Fruit fly (Drosophila melanogaster) whole organism, adult: ENCODE measurements around the gene RpS8.
A peak's percentile ranks its signal among the peaks of the same experiment; 100 is the strongest.

Experiments
- CG11617 ChIP-seq: fragments of 200-800 bp; sonication (Bioruptor generic); optimal IDR thresholded peaks from 2 replicates; lab custom pipeline; 2017; ENCODE audit warnings: mild to moderate bottlenecking, missing biosample characterization, missing genetic modification reagents, missing genetic modification characterization
- CG12768 ChIP-seq: fragments of 200-800 bp; sonication (Bioruptor generic); optimal IDR thresholded peaks from 2 replicates; lab custom pipeline; 2017; ENCODE audit warnings: missing biosample characterization, missing genetic modification characterization, mild to moderate bottlenecking, moderate library complexity, missing genetic modification reagents
- CG14711 ChIP-seq: fragments of 200-800 bp; sonication (Bioruptor generic); optimal IDR thresholded peaks from 2 replicates; lab custom pipeline; 2018; ENCODE audit warnings: missing biosample characterization, mild to moderate bottlenecking, missing genetic modification characterization, moderate library complexity
- CG1620 ChIP-seq: fragments of 200-800 bp; sonication (Bioruptor generic); optimal IDR thresholded peaks from 2 replicates; lab custom pipeline; 2016; ENCODE audit warnings: missing biosample characterization, missing genetic modification characterization
- CG33017 ChIP-seq: fragments of 200-800 bp; sonication (Bioruptor generic); optimal IDR thresholded peaks from 2 replicates; lab custom pipeline; 2018; ENCODE audit warnings: missing biosample characterization, mild to moderate bottlenecking, missing genetic modification characterization, moderate library complexity
- CG5204 ChIP-seq: fragments of 200-800 bp; sonication (Bioruptor generic); optimal IDR thresholded peaks from 2 replicates; lab custom pipeline; 2016; ENCODE audit warnings: missing biosample characterization, missing genetic modification characterization
- CG7045 ChIP-seq: fragments of 200-800 bp; sonication (Bioruptor generic); optimal IDR thresholded peaks from 2 replicates; lab custom pipeline; 2017; ENCODE audit warnings: missing biosample characterization, mild to moderate bottlenecking, missing genetic modification characterization
- CG7101 ChIP-seq: fragments of 200-800 bp; sonication (Bioruptor generic); optimal IDR thresholded peaks from 2 replicates; lab custom pipeline; 2018; ENCODE audit warnings: missing biosample characterization, mild to moderate bottlenecking, missing genetic modification characterization, moderate library complexity
- Clk ChIP-seq: fragments of 200-800 bp; sonication (Bioruptor generic); optimal IDR thresholded peaks from 2 replicates; lab custom pipeline; 2017; ENCODE audit warnings: missing biosample characterization, missing genetic modification characterization
- Crg-1 ChIP-seq: fragments of 200-800 bp; sonication (Bioruptor generic); optimal IDR thresholded peaks from 2 replicates; lab custom pipeline; 2016; ENCODE audit warnings: missing biosample characterization, missing genetic modification characterization
- Hr96 ChIP-seq: fragments of 200-800 bp; sonication (Bioruptor generic); optimal IDR thresholded peaks from 2 replicates; lab custom pipeline; 2016; ENCODE audit warnings: missing biosample characterization, missing genetic modification characterization
- Mnt ChIP-seq: fragments of 200-800 bp; sonication (Bioruptor generic); optimal IDR thresholded peaks from 2 replicates; lab custom pipeline; 2016; ENCODE audit warnings: missing biosample characterization, mild to moderate bottlenecking, missing genetic modification characterization
- bab1 ChIP-seq: fragments of 200-800 bp; sonication (Bioruptor generic); optimal IDR thresholded peaks from 3 replicates; lab custom pipeline; 2019; ENCODE audit warnings: missing biosample characterization, mild to moderate bottlenecking, missing genetic modification characterization, moderate library complexity
- cic ChIP-seq: fragments of 200-800 bp; sonication (Bioruptor generic); optimal IDR thresholded peaks from 2 replicates; lab custom pipeline; 2017; ENCODE audit warnings: missing biosample characterization, mild to moderate bottlenecking, missing genetic modification characterization, moderate library complexity
- cnc ChIP-seq, 2 experiments: fragments of >200 bp; optimal IDR thresholded peaks; 2 replicates each; lab custom pipeline; 2017
- kay ChIP-seq: fragments of 200-800 bp; sonication (Bioruptor generic); peaks from one replicate; lab custom pipeline; 2016; ENCODE audit warnings: missing biosample characterization, missing genetic modification characterization, borderline replicate concordance
- ovo ChIP-seq: fragments of 200-800 bp; sonication (Bioruptor generic); optimal IDR thresholded peaks from 2 replicates; lab custom pipeline; 2016; ENCODE audit warnings: missing biosample characterization, missing genetic modification characterization
- pad ChIP-seq: fragments of 200-800 bp; sonication (Bioruptor generic); optimal IDR thresholded peaks from 3 replicates; lab custom pipeline; 2017; ENCODE audit warnings: missing biosample characterization, missing genetic modification characterization, mild to moderate bottlenecking, moderate library complexity, missing genetic modification reagents
- tj ChIP-seq: fragments of 200-800 bp; sonication (Bioruptor generic); optimal IDR thresholded peaks from 3 replicates; lab custom pipeline; 2017; ENCODE audit warnings: missing biosample characterization, mild to moderate bottlenecking, missing genetic modification characterization, moderate library complexity
- toe ChIP-seq: fragments of 200-800 bp; sonication (Bioruptor generic); optimal IDR thresholded peaks from 2 replicates; lab custom pipeline; 2016; ENCODE audit warnings: missing biosample characterization, missing genetic modification characterization

The RpS8 gene

dm6 chr3R:29839707-29840311 lies 21.6 kb upstream of the RpS8 start:
- TF ChIP-seq CG7045 (GFP tag; lab: Kevin White, UChicago) (no peak), CG11617 (GFP tag; lab: Kevin White, UChicago) (no peak), tj (peak; percentile 95), toe (GFP tag; lab: Kevin White, UChicago) (no peak), cnc (optimal IDR thresholded peaks at IDR 0.05; lab: Kevin White, UChicago) (no peak), bab1 (GFP tag; lab: Kevin White, UChicago) (peak; percentile 56), kay (GFP tag; lab: Kevin White, UChicago) (no peak), CG1620 (no peak), Mnt (GFP tag; lab: Kevin White, UChicago) (no peak), pad (GFP tag; lab: Kevin White, UChicago) (no peak)

DNA sequence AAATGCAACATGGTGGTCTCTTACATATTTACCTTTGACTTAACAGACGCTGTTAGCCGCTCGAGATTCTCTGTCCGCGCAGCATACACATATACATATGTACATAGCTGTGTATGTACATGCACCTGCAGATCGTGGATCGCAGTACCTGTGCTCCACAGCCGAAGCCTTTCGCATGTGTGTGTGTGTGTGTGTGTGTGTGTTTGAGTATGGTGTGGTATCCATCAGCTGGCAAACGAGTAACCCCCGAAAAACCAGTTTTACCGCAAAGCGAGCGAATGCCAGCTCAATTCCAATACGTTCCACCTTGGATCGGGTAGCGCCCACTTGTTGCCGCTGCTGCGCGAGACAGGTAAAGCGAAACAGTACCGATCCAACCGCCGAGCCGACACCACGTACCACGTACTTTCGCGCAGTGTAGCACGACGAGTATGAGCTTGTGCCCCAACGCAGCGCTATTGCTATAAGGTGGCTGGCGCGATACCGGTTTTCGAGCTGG lies 20.0 kb upstream of the RpS8 start, which contains the start of gene Cad99C:
TSS of gene Cad99C (plus strand) at position 365 of the 499 bp plus-strand sequence.
- no peak for TF ChIP-seq bab1 (GFP tag; lab: Kevin White, UChicago)
- no peak for TF ChIP-seq cnc (optimal IDR thresholded peaks at IDR 0.05; lab: Kevin White, UChicago)
- TF ChIP-seq CG5204, result no peak
- no peak for TF ChIP-seq Crg-1 (GFP tag; lab: Kevin White, UChicago)
- no peak for TF ChIP-seq CG7045 (GFP tag; lab: Kevin White, UChicago)
- peak; percentile 5 for TF ChIP-seq ovo (GFP tag; lab: Kevin White, UChicago)
- no peak for TF ChIP-seq CG33017
- TF ChIP-seq tj, result peak; percentile 46
- no peak for TF ChIP-seq kay (GFP tag; lab: Kevin White, UChicago)

DNA sequence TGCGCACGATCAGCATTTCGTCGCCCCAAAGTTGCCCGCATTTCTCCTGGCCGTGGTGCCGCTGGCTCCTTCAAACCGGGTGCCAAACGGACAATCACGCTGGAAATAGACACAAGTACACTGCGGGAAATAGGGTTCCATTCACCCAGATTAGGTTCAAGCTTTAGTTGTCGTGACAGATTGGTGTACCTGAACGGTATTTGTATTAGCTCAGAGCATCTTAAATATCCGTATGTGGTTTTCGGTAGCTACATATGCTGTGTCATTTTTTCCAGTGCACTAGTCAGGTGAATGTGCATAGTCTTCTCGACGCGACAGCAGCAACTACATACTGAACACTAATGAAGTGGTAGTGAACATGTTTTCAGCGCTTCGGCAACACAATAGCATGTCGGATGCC lies 14.3 kb upstream of the RpS8 start:
- TF ChIP-seq Mnt (GFP tag; lab: Kevin White, UChicago), result no peak
- TF ChIP-seq ovo (GFP tag; lab: Kevin White, UChicago), result no peak
- no peak for TF ChIP-seq CG7045 (GFP tag; lab: Kevin White, UChicago)
- no peak for TF ChIP-seq cnc (optimal IDR thresholded peaks at IDR 0.05; lab: Kevin White, UChicago)
- no peak for TF ChIP-seq Crg-1 (GFP tag; lab: Kevin White, UChicago)
- TF ChIP-seq Clk (GFP tag; lab: Kevin White, UChicago), result no peak
- no peak for TF ChIP-seq bab1 (GFP tag; lab: Kevin White, UChicago)
- no peak for TF ChIP-seq CG1620
- no peak for TF ChIP-seq tj
- no peak for TF ChIP-seq CG12768 (GFP tag; lab: Kevin White, UChicago)
- no peak for TF ChIP-seq CG33017
- TF ChIP-seq CG7101, result no peak
- TF ChIP-seq CG5204, result no peak
- no peak for TF ChIP-seq kay (GFP tag; lab: Kevin White, UChicago)
- no peak for TF ChIP-seq Hr96 (GFP tag; lab: Kevin White, UChicago)
- no peak for TF ChIP-seq CG14711 (tag; lab: Kevin White, UChicago)
- no peak for TF ChIP-seq CG11617 (GFP tag; lab: Kevin White, UChicago)
- no peak for TF ChIP-seq toe (GFP tag; lab: Kevin White, UChicago)
- no peak for TF ChIP-seq cic (GFP tag; lab: Kevin White, UChicago)
- no peak for TF ChIP-seq pad (GFP tag; lab: Kevin White, UChicago)

DNA sequence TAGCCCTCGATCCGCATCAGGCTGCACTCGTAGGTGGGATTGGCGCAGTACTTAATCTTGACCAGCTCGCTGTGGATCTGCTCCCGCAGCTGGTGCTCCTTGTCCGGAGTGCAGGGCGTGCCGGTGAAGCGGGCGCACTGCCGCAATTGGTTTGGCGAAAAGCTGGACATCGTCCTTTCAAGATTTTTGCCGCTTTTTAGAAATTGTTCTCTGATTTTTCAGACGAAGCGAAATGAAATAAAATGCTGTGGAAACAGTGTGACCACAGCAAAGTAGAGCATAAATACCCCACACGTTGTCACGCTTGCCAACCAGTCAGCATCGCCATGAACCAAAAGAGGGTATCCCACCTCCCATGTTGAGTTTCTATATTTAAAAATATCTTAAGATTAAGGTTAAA lies 4.2 kb upstream of the RpS8 start, which contains the start of gene dgt1:
TSS of gene dgt1 (minus strand) at position 264 of the 400 bp plus-strand sequence.
- TF ChIP-seq cnc (optimal IDR thresholded peaks at IDR 0.05; lab: Kevin White, UChicago), result no peak
- TF ChIP-seq bab1 (GFP tag; lab: Kevin White, UChicago), result peak; percentile 22
- peak; percentile 42 for TF ChIP-seq Mnt (GFP tag; lab: Kevin White, UChicago)

DNA sequence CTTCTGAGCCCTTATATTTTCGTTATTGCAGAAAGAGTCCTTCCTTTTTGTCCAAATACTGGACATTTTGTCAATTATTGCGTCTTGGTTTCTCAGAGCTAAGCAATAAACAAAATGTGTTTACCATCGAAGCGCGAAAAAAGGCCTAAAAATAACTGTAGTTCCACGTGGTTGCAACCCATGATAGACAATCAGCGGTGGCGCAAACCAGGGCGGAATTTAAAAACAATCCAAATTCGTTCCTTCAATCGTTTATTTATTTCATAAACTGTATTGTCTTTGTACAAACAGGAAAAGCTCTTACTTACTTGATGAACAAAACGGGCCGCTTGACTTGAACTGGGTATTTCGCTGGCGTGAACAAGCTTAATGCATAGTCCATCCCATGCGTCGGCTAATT lies 2.6 kb upstream of the RpS8 start, which contains the start of gene CG7824:
TSS of gene CG7824 (minus strand) at position 131 of the 400 bp plus-strand sequence.
- TF ChIP-seq CG1620 (no peak), Mnt (GFP tag; lab: Kevin White, UChicago) (peak; percentile 49)

dm6 chr3R:29859763-29860162 lies 1.6 kb upstream of the RpS8 start:
- TF ChIP-seq pad (GFP tag; lab: Kevin White, UChicago), result peak; percentile 0
- TF ChIP-seq CG1620, result no peak
- TF ChIP-seq CG14711 (tag; lab: Kevin White, UChicago), result no peak
- no peak for TF ChIP-seq toe (GFP tag; lab: Kevin White, UChicago)
- peak; percentile 56 for TF ChIP-seq bab1 (GFP tag; lab: Kevin White, UChicago)
- TF ChIP-seq cic (GFP tag; lab: Kevin White, UChicago), result peak; percentile 8
- TF ChIP-seq CG11617 (GFP tag; lab: Kevin White, UChicago), result peak; percentile 32
- peak; percentile 4 for TF ChIP-seq CG33017
- TF ChIP-seq CG7101, result peak; percentile 45
- TF ChIP-seq Mnt (GFP tag; lab: Kevin White, UChicago), result peak; percentile 46

DNA sequence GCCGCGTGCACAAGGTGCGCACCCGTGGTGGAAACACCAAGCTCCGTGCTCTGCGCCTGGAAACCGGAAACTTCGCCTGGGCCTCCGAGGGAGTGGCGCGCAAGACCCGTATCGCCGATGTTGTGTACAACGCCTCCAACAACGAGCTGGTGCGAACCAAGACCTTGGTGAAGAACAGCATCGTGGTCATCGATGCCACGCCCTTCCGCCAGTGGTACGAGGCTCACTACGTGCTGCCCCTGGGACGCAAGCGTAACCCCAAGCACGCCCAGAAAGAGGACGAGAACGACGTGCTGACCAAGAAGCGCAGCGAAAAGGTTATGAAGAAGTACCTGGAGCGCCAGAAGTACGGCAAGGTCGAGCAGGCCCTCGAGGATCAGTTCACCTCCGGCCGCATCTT lies 1.4 kb downstream of the RpS8 start:
- TF ChIP-seq Hr96 (GFP tag; lab: Kevin White, UChicago) (no peak), kay (GFP tag; lab: Kevin White, UChicago) (no peak), toe (GFP tag; lab: Kevin White, UChicago) (no peak), CG7101 (no peak), Crg-1 (GFP tag; lab: Kevin White, UChicago) (no peak), CG1620 (no peak), bab1 (GFP tag; lab: Kevin White, UChicago) (no peak), CG7045 (GFP tag; lab: Kevin White, UChicago) (no peak), CG11617 (GFP tag; lab: Kevin White, UChicago) (no peak), ovo (GFP tag; lab: Kevin White, UChicago) (no peak), cic (GFP tag; lab: Kevin White, UChicago) (no peak), CG14711 (tag; lab: Kevin White, UChicago) (no peak), tj (no peak), cnc (optimal IDR thresholded peaks at IDR 0.05; lab: Kevin White, UChicago) (no peak), CG33017 (no peak), Clk (GFP tag; lab: Kevin White, UChicago) (no peak), Mnt (GFP tag; lab: Kevin White, UChicago) (no peak), CG12768 (GFP tag; lab: Kevin White, UChicago) (no peak)
